Worm (Caenorhabditis elegans) whole organism, young adult: ENCODE results near the gene pmt-1.

Source experiments
- F52B5.7 ChIP-seq: sonication (generic microtip); optimal IDR thresholded peaks from 2 replicates; lab custom pipeline; 2016; ENCODE audit warnings: mild to moderate bottlenecking, missing genetic modification characterization, missing compliant biosample characterization
- F57A8.1 ChIP-seq: fragments of 200-800 bp; sonication (Bioruptor generic); optimal IDR thresholded peaks from 2 replicates; lab custom pipeline; 2018; ENCODE audit warnings: mild to moderate bottlenecking, missing genetic modification characterization, moderate library complexity, missing compliant biosample characterization
- ama-1 ChIP-seq, 3 experiments: fragments of 150-350 bp in 1 of 3; sonication (generic microtip) in 2 of 3; optimal IDR thresholded peaks; 2 replicates each; lab custom pipeline; 2014 to 2018; ENCODE audit warnings: missing biosample characterization in 2 of 3, missing genetic modification characterization in 2 of 3, missing genetic modification reagents in 2 of 3
- ceh-27 ChIP-seq: fragments of 200-800 bp; sonication (Bioruptor generic); optimal IDR thresholded peaks from 2 replicates; lab custom pipeline; 2018; ENCODE audit warnings: mild to moderate bottlenecking, missing genetic modification characterization, moderate library complexity, missing compliant biosample characterization
- hmg-20 ChIP-seq: fragments of 200-800 bp; sonication (Bioruptor generic); IDR thresholded peaks from 2 replicates; pipeline ENCODE4 v1.3.6; 2022; ENCODE audit warnings: missing genetic modification reagents, missing genetic modification characterization, missing compliant biosample characterization
- lag-1 ChIP-seq: fragments of 200-800 bp; sonication (Bioruptor generic); IDR thresholded peaks from 2 replicates; pipeline ENCODE4 v1.3.6; 2022; ENCODE audit warnings: missing genetic modification reagents, missing genetic modification characterization, missing compliant biosample characterization
- let-526 ChIP-seq: fragments of 200-800 bp; sonication (Bioruptor generic); IDR thresholded peaks from 2 replicates; pipeline ENCODE4 v1.3.6; 2022; ENCODE audit warnings: missing genetic modification reagents, missing genetic modification characterization, missing compliant biosample characterization
- madf-6 ChIP-seq: fragments of 200-800 bp; sonication (Bioruptor generic); IDR thresholded peaks from 2 replicates; pipeline ENCODE4 v1.3.6; 2022; ENCODE audit warnings: missing genetic modification reagents, missing genetic modification characterization, missing compliant biosample characterization
- mes-4 ChIP-seq: sonication (generic microtip); optimal IDR thresholded peaks from 2 replicates; lab custom pipeline; 2016; ENCODE audit warnings: missing genotype, missing genetic modification characterization, missing compliant biosample characterization
- rcor-1 ChIP-seq: fragments of 200-800 bp; sonication (Bioruptor generic); IDR thresholded peaks from 2 replicates; pipeline ENCODE4 v1.3.6; 2022; ENCODE audit warnings: missing genetic modification reagents, missing genetic modification characterization, missing compliant biosample characterization
- rpc-1 ChIP-seq, 2 experiments: fragments of 150-350 bp in 1 of 2; sonication (generic microtip) in 1 of 2; optimal IDR thresholded peaks; 2 replicates each; lab custom pipeline; 2014 to 2018; ENCODE audit warnings: missing biosample characterization in 1 of 2, missing genetic modification characterization in 1 of 2, missing genetic modification reagents in 1 of 2, missing genotype in 1 of 2
- snpc-4 ChIP-seq, 5 experiments: fragments of 150-350 bp in 1 of 5; sonication (generic microtip) in 4 of 5; optimal IDR thresholded peaks; 2 replicates each; lab custom pipeline; 2014 to 2018; ENCODE audit warnings: missing genetic modification characterization in 5 of 5, missing biosample characterization in 3 of 5, antibody characterized with exemption in 2 of 5, mild to moderate bottlenecking in 2 of 5, missing compliant biosample characterization in 2 of 5, missing genotype in 2 of 5, moderate library complexity in 2 of 5, missing genetic modification reagents in 1 of 5
- tbx-9 ChIP-seq: sonication (generic microtip); optimal IDR thresholded peaks from 2 replicates; lab custom pipeline; 2016; ENCODE audit warnings: borderline replicate concordance, missing genetic modification characterization, inconsistent platforms, missing compliant biosample characterization
- unc-62 ChIP-seq: fragments of 150-350 bp; optimal IDR thresholded peaks from 2 replicates; lab custom pipeline; 2014; ENCODE audit warnings: missing biosample characterization, missing genetic modification reagents, missing genetic modification characterization

DNA sequence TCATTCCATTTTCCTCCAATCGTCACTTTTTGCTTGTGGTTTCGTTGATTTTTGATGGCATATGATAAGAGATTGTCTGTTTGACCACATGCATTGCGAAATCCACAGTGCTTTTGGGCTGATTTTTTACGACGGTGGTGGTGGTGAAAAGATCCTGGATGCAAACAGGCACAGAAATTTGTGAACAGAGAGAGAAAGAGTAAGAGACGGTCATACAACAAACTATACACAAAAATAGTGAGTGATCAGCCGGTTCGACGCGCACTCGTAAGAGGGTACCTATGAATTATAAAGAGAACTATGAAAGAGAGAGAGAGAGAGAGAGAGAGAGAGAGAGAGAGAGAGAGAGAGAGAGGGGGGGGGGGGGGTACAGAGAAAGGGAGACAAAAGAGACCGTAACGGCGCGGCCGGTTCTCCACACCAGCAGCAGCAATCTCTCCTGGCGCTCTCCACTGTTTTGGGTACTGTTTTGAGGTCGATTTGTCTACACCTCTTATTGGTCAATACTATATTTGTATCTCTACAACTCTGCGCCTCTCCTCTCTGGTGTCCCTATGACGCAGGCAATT, 39.5 kb upstream of the pmt-1 start:
- TF ChIP-seq ama-1 (optimal IDR thresholded peaks at IDR 0.05; lab: Kevin White, UChicago) (no peak), ama-1 (GFP tag; optimal IDR thresholded peaks at IDR 0.05; lab: Kevin White, UChicago) (no peak), rpc-1 (optimal IDR thresholded peaks at IDR 0.05; lab: Kevin White, UChicago) (no peak), rpc-1 (tag; optimal IDR thresholded peaks at IDR 0.05; lab: Kevin White, UChicago) (no peak), let-526 (GFP tag; lab: Robert Waterston, UW) (no peak), unc-62 (GFP tag; lab: Kevin White, UChicago) (no peak), rcor-1 (GFP tag; lab: Robert Waterston, UW) (no peak), ceh-27 (peak; percentile 62), tbx-9 (tag; lab: Kevin White, UChicago) (no peak), snpc-4 (GFP tag; optimal IDR thresholded peaks at IDR 0.05; lab: Kevin White, UChicago) (no peak), snpc-4 (tag; optimal IDR thresholded peaks at IDR 0.05; lab: Kevin White, UChicago) (no peak), mes-4 (tag; lab: Kevin White, UChicago) (no peak), F52B5.7 (tag; lab: Kevin White, UChicago) (no peak), F57A8.1 (GFP tag; lab: Kevin White, UChicago) (no peak), hmg-20 (GFP tag; lab: Robert Waterston, UW) (no peak), madf-6 (GFP tag; lab: Robert Waterston, UW) (no peak), lag-1 (GFP tag; lab: Robert Waterston, UW) (no peak)
